Worm (Caenorhabditis elegans): ENCODE measurements around the gene C40A11.4.

- TF ChIP-seq nhr-237 (tag; optimal IDR thresholded peaks at IDR 0.05) (no peak), unc-62 (GFP tag; optimal IDR thresholded peaks at IDR 0.05) (no peak), ama-1 (optimal IDR thresholded peaks at IDR 0.05) (no peak), egl-27 (tag; optimal IDR thresholded peaks at IDR 0.05) (no peak), elt-3 (tag; optimal IDR thresholded peaks at IDR 0.05) (no peak), ztf-4 (tag; optimal IDR thresholded peaks at IDR 0.05) (no peak), nhr-10 (tag; optimal IDR thresholded peaks at IDR 0.05) (no peak), mab-5 (tag; optimal IDR thresholded peaks at IDR 0.05) (no peak), mdl-1 (tag; optimal IDR thresholded peaks at IDR 0.05) (no peak)
Observed at ce11 chrII:2152455-2152854, 15.2 kb downstream of the C40A11.4 start.
